Worm (Caenorhabditis elegans): ENCODE measurements around the gene C29E4.17.

DNA sequence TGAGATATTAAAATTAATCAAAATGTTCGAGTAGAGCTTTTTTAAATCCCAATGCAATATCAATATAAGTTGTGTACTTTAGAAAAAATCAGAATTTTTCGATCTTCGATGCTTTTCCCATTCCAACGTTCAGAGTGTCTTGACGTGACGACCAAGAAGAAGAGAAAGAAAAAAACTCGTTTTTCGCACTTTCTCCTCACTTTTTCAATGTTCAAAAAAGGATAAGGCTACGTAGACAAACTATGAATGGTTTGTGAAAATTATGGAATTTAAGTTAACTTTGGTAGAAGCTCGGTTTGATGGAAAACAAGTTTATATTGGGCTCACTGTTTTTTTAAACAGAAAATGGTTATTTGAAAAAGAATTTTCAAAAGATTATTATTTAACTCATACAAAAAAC lies 25.4 kb downstream of the C29E4.17 start:
- no peak for TF ChIP-seq snpc-4 (tag; optimal IDR thresholded peaks at IDR 0.05)
- TF ChIP-seq egl-27 (tag; optimal IDR thresholded peaks at IDR 0.05): no peak
- no peak for TF ChIP-seq dmd-4 (tag; optimal IDR thresholded peaks at IDR 0.05)
- TF ChIP-seq nhr-23 (tag; optimal IDR thresholded peaks at IDR 0.05): no peak
- TF ChIP-seq blmp-1 (tag; optimal IDR thresholded peaks at IDR 0.05; ENCODE audit: insufficient read depth): no peak
